Worm (Caenorhabditis elegans) whole organism, L3 larva: Measurements from ENCODE around the gene R02F11.9.

ENCODE experiments used
- aly-2 ChIP-seq: fragments of 150-350 bp; optimal IDR thresholded peaks from 2 replicates; lab custom pipeline; 2014; ENCODE audit warnings: missing biosample characterization, missing genetic modification characterization
- ama-1 ChIP-seq: fragments of 150-350 bp; optimal IDR thresholded peaks from 2 replicates; lab custom pipeline; 2018
- ceh-82 ChIP-seq: fragments of 150-350 bp; optimal IDR thresholded peaks from 2 replicates; lab custom pipeline; 2014; ENCODE audit warnings: missing biosample characterization, missing genetic modification characterization
- daf-12 ChIP-seq: fragments of 150-350 bp; optimal IDR thresholded peaks from 2 replicates; lab custom pipeline; 2014; ENCODE audit warnings: missing biosample characterization, missing genetic modification reagents, missing genetic modification characterization
- nhr-11 ChIP-seq: fragments of 150-350 bp; optimal IDR thresholded peaks from 2 replicates; lab custom pipeline; 2014; ENCODE audit warnings: missing biosample characterization, missing genetic modification characterization
- nhr-76 ChIP-seq: fragments of 150-350 bp; sonication (generic microtip); optimal IDR thresholded peaks from 5 replicates; lab custom pipeline; 2014; ENCODE audit warnings: missing biosample characterization, missing genetic modification characterization
- sea-2 ChIP-seq: fragments of 150-350 bp; sonication (generic microtip); optimal IDR thresholded peaks from 4 replicates; lab custom pipeline; 2014; ENCODE audit warnings: missing biosample characterization, missing genetic modification reagents, missing genetic modification characterization
- snpc-4 ChIP-seq: fragments of 150-350 bp; optimal IDR thresholded peaks from 2 replicates; lab custom pipeline; 2014; ENCODE audit warnings: missing biosample characterization, missing genetic modification characterization
- unc-62 ChIP-seq: fragments of 150-350 bp; sonication (generic microtip); optimal IDR thresholded peaks from 4 replicates; lab custom pipeline; 2014; ENCODE audit warnings: missing biosample characterization, missing genetic modification reagents, missing genetic modification characterization
- ztf-4 ChIP-seq: fragments of 150-350 bp; optimal IDR thresholded peaks from 2 replicates; lab custom pipeline; 2014; ENCODE audit warnings: missing biosample characterization, missing genetic modification characterization

DNA sequence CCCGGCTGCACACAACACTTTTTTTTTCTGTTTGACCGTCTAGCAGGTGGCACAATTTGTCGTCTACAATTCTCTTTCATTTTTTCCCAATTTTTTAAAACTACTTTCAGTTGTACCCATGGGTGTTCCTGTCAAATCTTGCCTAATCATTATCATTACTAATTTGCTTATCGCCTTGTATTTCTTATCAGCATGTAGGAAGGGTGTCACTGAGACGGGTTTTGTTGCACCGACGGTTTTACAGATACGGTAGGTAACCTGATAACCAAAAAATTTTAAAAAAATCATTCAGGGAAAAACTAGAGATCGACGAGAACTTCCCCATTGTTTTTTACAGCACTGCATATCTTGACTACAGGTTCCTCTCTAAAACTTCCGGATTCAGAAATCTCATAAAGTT, 49.5 kb upstream of the R02F11.9 start, which contains the start of gene F39G3.2:
- TF ChIP-seq snpc-4 (tag; lab: Kevin White, UChicago) (no peak), unc-62 (GFP tag; lab: Kevin White, UChicago) (no peak), ztf-4 (no peak), nhr-76 (tag; lab: Kevin White, UChicago) (no peak), daf-12 (tag; lab: Kevin White, UChicago) (no peak), ceh-82 (no peak), nhr-11 (tag; lab: Kevin White, UChicago) (no peak), sea-2 (GFP tag; lab: Kevin White, UChicago) (no peak), ama-1 (lab: Kevin White, UChicago) (no peak), aly-2 (tag; lab: Kevin White, UChicago) (no peak)
